Fruit fly (Drosophila melanogaster): ENCODE measurements around the gene org-1.

DNA sequence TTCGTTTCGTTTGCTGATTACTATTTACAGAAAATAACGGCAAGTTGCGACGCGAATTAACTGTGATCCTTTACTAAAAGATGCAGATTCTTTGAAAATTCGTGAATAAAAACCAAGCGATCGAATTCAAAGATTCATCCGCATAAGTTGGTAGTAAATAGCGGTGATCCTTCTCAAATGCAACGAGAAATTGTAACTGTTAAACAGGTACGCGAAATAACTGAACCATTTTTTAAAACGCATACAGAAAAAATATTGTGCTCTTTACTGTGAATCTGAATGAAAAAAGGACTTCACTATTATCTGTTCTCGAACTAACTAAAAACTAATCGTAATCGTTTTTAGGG lies 33.4 kb downstream of the org-1 start:
- TF ChIP-seq EcR (GFP tag; optimal IDR thresholded peaks at IDR 0.05) (no peak), CG8301 (tag; optimal IDR thresholded peaks at IDR 0.05) (no peak), gl (tag; optimal IDR thresholded peaks at IDR 0.05) (no peak), Snoo (tag; optimal IDR thresholded peaks at IDR 0.05) (no peak), CG34367 (tag; optimal IDR thresholded peaks at IDR 0.05) (no peak), CG10348 (GFP tag; IDR thresholded peaks at IDR 0.05) (no peak), CG12605 (GFP tag; IDR thresholded peaks at IDR 0.05) (no peak), CG15710 (tag; optimal IDR thresholded peaks at IDR 0.05) (no peak), rn (GFP tag; IDR thresholded peaks at IDR 0.05) (no peak), Pif1B (GFP tag; optimal IDR thresholded peaks at IDR 0.05) (no peak), D1 (tag; optimal IDR thresholded peaks at IDR 0.05) (no peak)
